Fruit fly (Drosophila melanogaster) whole organism, wandering third instar larva: ENCODE measurements around the gene CG3909.

Source experiments
- CG9705 ChIP-seq: fragments of 200-800 bp; sonication (Bioruptor generic); optimal IDR thresholded peaks from 2 replicates; lab custom pipeline; 2018; ENCODE audit warnings: missing biosample characterization, mild to moderate bottlenecking, missing genetic modification characterization
- CrebA ChIP-seq: fragments of 200-800 bp; sonication (Bioruptor generic); optimal IDR thresholded peaks from 2 replicates; lab custom pipeline; 2016; ENCODE audit warnings: missing biosample characterization, mild to moderate bottlenecking, missing genetic modification characterization, borderline replicate concordance
- Dif ChIP-seq: fragments of 200-275, 200-300 bp; sonication (Bioruptor generic); optimal IDR thresholded peaks from 2 replicates; lab custom pipeline; 2018; ENCODE audit warnings: missing biosample characterization, missing genetic modification characterization; ENCODE audit not compliant: partially characterized antibody
- GATAd ChIP-seq: sonication (Bioruptor generic); optimal IDR thresholded peaks from 2 replicates; lab custom pipeline; 2016; ENCODE audit warnings: missing biosample characterization, missing genetic modification characterization
- HLH106 ChIP-seq: fragments of 200-800 bp; optimal IDR thresholded peaks from 3 replicates; lab custom pipeline; 2019; ENCODE audit warnings: missing biosample characterization, mild to moderate bottlenecking, missing genetic modification characterization, moderate library complexity
- Hnf4 ChIP-seq: fragments of 200-800 bp; sonication (Bioruptor generic); optimal IDR thresholded peaks from 2 replicates; lab custom pipeline; 2016; ENCODE audit warnings: missing biosample characterization, mild to moderate bottlenecking, missing genetic modification characterization
- Hr78 ChIP-seq: fragments of >200 bp; optimal IDR thresholded peaks from 2 replicates; lab custom pipeline; 2017; ENCODE audit warnings: missing biosample characterization, missing genetic modification characterization
- Jra ChIP-seq: sonication (Bioruptor generic); optimal IDR thresholded peaks from 2 replicates; lab custom pipeline; 2016; ENCODE audit warnings: missing biosample characterization, missing genetic modification characterization
- Mio ChIP-seq: sonication (Bioruptor generic); optimal IDR thresholded peaks from 2 replicates; lab custom pipeline; 2016; ENCODE audit warnings: missing biosample characterization, missing genetic modification characterization
- N ChIP-seq: fragments of >200 bp; optimal IDR thresholded peaks from 2 replicates; lab custom pipeline; 2018; ENCODE audit warnings: missing biosample characterization, missing external identifiers, missing genetic modification characterization
- OdsH ChIP-seq: fragments of 200-800 bp; sonication (Bioruptor generic); optimal IDR thresholded peaks from 2 replicates; lab custom pipeline; 2016; ENCODE audit warnings: missing biosample characterization, mild to moderate bottlenecking, missing genetic modification characterization
- Rel ChIP-seq, 2 experiments: fragments of 200-800 bp; sonication (Bioruptor generic) in 1 of 2; optimal IDR thresholded peaks; 2 replicates in 1 of 2; 3 replicates in 1 of 2; lab custom pipeline; 2016 to 2019; ENCODE audit warnings: mild to moderate bottlenecking in 2 of 2, missing biosample characterization in 2 of 2, missing genetic modification characterization in 2 of 2, moderate library complexity in 1 of 2
- Sp1 ChIP-seq: fragments of 200-800 bp; sonication (Bioruptor generic); optimal IDR thresholded peaks from 3 replicates; lab custom pipeline; 2019; ENCODE audit warnings: missing biosample characterization, mild to moderate bottlenecking, missing genetic modification characterization, moderate library complexity
- Vsx2 ChIP-seq: fragments of 200-300, 225-300 bp; sonication (Bioruptor generic); optimal IDR thresholded peaks from 2 replicates; lab custom pipeline; 2018; ENCODE audit warnings: missing biosample characterization, missing genetic modification characterization; ENCODE audit not compliant: partially characterized antibody
- br ChIP-seq: fragments of 200-800 bp; sonication (Bioruptor generic); optimal IDR thresholded peaks from 2 replicates; lab custom pipeline; 2016; ENCODE audit warnings: missing biosample characterization, missing genetic modification characterization
- brk ChIP-seq: fragments of 200-800 bp; sonication (Bioruptor generic); optimal IDR thresholded peaks from 2 replicates; lab custom pipeline; 2016; ENCODE audit warnings: missing biosample characterization, mild to moderate bottlenecking, missing genetic modification characterization
- dl ChIP-seq, 2 experiments: fragments of 175-275, 200-275 bp in 1 of 2; fragments of 200-275 bp in 1 of 2; sonication (Bioruptor generic); optimal IDR thresholded peaks; lab custom pipeline; 2018; ENCODE audit warnings: mild to moderate bottlenecking in 2 of 2, missing biosample characterization in 2 of 2, missing genetic modification characterization in 2 of 2, moderate library complexity in 2 of 2; ENCODE audit not compliant: partially characterized antibody in 2 of 2, insufficient read depth in 1 of 2
- dmrt93B ChIP-seq: fragments of 200-800 bp; sonication (Bioruptor generic); optimal IDR thresholded peaks from 2 replicates; lab custom pipeline; 2018; ENCODE audit warnings: missing biosample characterization, mild to moderate bottlenecking, missing genetic modification characterization
- dsf ChIP-seq: sonication (Bioruptor generic); optimal IDR thresholded peaks from 2 replicates; lab custom pipeline; 2016; ENCODE audit warnings: missing biosample characterization, missing genetic modification characterization, borderline replicate concordance
- ey ChIP-seq: fragments of 200-800 bp; sonication (Bioruptor generic); optimal IDR thresholded peaks from 2 replicates; lab custom pipeline; 2016; ENCODE audit warnings: missing biosample characterization, missing genetic modification characterization
- foxo ChIP-seq, 2 experiments: fragments of 200-800 bp; sonication (Bioruptor generic); optimal IDR thresholded peaks; 2 replicates in 1 of 2; 3 replicates in 1 of 2; lab custom pipeline; 2016 to 2017; ENCODE audit warnings: missing biosample characterization in 2 of 2, missing genetic modification characterization in 2 of 2
- fru ChIP-seq: fragments of 200-800 bp; sonication (Bioruptor generic); optimal IDR thresholded peaks from 3 replicates; lab custom pipeline; 2016; ENCODE audit warnings: missing biosample characterization, mild to moderate bottlenecking, missing genetic modification characterization
- jim ChIP-seq: fragments of 175-275, 200-325 bp; sonication (Bioruptor generic); optimal IDR thresholded peaks from 2 replicates; lab custom pipeline; 2016; ENCODE audit warnings: missing biosample characterization, mild to moderate bottlenecking, missing genetic modification characterization
- lola ChIP-seq: fragments of >200 bp; optimal IDR thresholded peaks from 2 replicates; lab custom pipeline; 2017; ENCODE audit warnings: missing biosample characterization, missing genetic modification characterization
- psq ChIP-seq: fragments of 200-800 bp; sonication (Bioruptor generic); optimal IDR thresholded peaks from 3 replicates; lab custom pipeline; 2017; ENCODE audit warnings: missing biosample characterization, mild to moderate bottlenecking, missing genetic modification characterization, moderate library complexity
- rgr ChIP-seq: fragments of 200-800 bp; sonication (Bioruptor generic); optimal IDR thresholded peaks from 3 replicates; lab custom pipeline; 2016; ENCODE audit warnings: missing biosample characterization, mild to moderate bottlenecking, missing genetic modification characterization
- sage ChIP-seq: fragments of 200-800 bp; sonication (Bioruptor generic); optimal IDR thresholded peaks from 2 replicates; lab custom pipeline; 2016; ENCODE audit warnings: missing biosample characterization, mild to moderate bottlenecking, missing genetic modification characterization
- sv ChIP-seq: fragments of 200-800 bp; sonication (Bioruptor generic); optimal IDR thresholded peaks from 3 replicates; lab custom pipeline; 2016; ENCODE audit warnings: missing biosample characterization, missing genetic modification characterization
- tai ChIP-seq: sonication (Bioruptor generic); optimal IDR thresholded peaks from 2 replicates; lab custom pipeline; 2016; ENCODE audit warnings: missing biosample characterization, missing genetic modification characterization
- usp ChIP-seq: fragments of >200 bp; optimal IDR thresholded peaks from 2 replicates; lab custom pipeline; 2017; ENCODE audit warnings: missing biosample characterization, missing genetic modification characterization
- woc ChIP-seq: sonication (Bioruptor generic); optimal IDR thresholded peaks from 2 replicates; lab custom pipeline; 2016; ENCODE audit warnings: missing biosample characterization, mild to moderate bottlenecking, missing genetic modification characterization

CG3909 gene

DNA sequence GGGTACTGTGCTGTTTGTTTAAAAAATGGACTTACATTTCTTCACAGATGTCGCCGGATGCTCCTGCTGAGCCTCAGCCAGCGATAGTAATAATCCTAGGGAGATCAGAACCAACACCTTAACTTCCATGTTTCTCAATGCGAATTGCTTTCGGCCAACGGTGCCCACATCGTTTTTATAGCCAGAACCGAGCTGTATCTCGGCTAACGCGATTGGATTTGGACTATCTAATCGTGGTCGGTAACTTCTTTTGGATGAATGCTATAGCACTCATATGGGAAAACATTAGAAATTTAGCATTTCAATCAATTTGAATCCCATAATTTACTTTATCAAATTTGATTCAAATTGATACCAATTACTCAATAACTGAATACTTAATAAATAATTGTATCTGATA is 12.9 kb downstream of the CG3909 start, which contains the start of gene Npc2d:
Gene Npc2d (minus strand): TSS at position 133 of the 400 bp plus-strand sequence.
- no peak for TF ChIP-seq OdsH (GFP tag; lab: Kevin White, UChicago)

DNA sequence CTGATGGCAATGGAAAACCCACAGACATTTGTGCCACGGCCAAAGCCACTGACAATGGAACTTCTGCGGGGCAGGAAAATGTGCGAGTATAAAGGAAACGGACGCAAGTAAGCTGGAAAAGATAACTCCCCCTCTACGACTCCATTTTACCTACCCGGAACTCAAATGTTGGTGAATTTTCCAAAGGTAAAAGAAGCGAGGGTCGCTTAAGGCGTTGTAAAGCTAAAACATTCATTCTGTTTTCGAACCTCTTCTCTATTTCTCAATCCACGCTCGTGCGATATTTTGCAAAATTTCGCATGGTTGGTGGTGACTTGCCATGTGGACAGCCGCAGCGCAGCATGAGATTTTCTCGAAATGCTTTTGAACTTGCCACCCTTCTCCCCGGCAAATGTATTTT is 13.6 kb downstream of the CG3909 start:
- TF ChIP-seq dmrt93B (GFP tag; lab: Kevin White, UChicago), result no peak
- TF ChIP-seq Rel (GFP tag; optimal IDR thresholded peaks at IDR 0.05; lab: Kevin White, UChicago), result no peak
- no peak for TF ChIP-seq Rel (tag; optimal IDR thresholded peaks at IDR 0.05; lab: Kevin White, UChicago)
- TF ChIP-seq Vsx2 (GFP tag; lab: Kevin White, UChicago), result no peak
- no peak for TF ChIP-seq HLH106 (tag; lab: Kevin White, UChicago)
- TF ChIP-seq Hnf4 (GFP tag; lab: Kevin White, UChicago), result no peak
- no peak for TF ChIP-seq CG9705
- no peak for TF ChIP-seq dl (GFP tag; optimal IDR thresholded peaks at IDR 0.05; lab: Kevin White, UChicago; ENCODE audit: insufficient read depth in 1 of 2, partially characterized antibody in 2 of 2)
- TF ChIP-seq lola (GFP tag; lab: Kevin White, UChicago), result no peak
- no peak for TF ChIP-seq fru (GFP tag; lab: Kevin White, UChicago)
- no peak for TF ChIP-seq brk (GFP tag; lab: Kevin White, UChicago)
- no peak for TF ChIP-seq psq (GFP tag; lab: Kevin White, UChicago)
- TF ChIP-seq usp (GFP tag; lab: Kevin White, UChicago), result no peak
- no peak for TF ChIP-seq Hr78
- no peak for TF ChIP-seq tai (GFP tag; lab: Kevin White, UChicago)
- no peak for TF ChIP-seq rgr (GFP tag; lab: Kevin White, UChicago)
- TF ChIP-seq sv, result no peak
- TF ChIP-seq br (GFP tag; lab: Kevin White, UChicago), result no peak
- TF ChIP-seq jim (GFP tag; lab: Kevin White, UChicago), result no peak
- no peak for TF ChIP-seq Dif

DNA sequence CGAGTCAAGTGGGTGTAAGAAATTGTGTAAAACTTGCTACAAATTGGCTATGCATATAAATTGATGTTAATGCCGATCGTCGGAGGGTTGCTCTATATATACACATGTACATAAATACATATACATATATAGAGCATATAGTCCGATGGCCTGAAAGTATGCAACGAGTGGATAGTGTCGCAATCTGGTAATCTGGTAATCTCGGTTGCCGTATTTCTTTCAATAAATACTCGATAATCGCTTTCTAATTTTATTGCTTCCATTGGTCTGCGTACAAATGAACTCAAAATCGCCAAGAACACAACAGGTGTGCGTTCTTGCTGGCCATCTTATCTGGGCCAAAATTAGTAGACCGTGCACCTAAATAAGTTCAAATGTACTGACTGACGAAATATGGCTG is 16.3 kb downstream of the CG3909 start:
- TF ChIP-seq Hnf4 (GFP tag; lab: Kevin White, UChicago), result no peak
- TF ChIP-seq psq (GFP tag; lab: Kevin White, UChicago), result no peak
- no peak for TF ChIP-seq br (GFP tag; lab: Kevin White, UChicago)
- no peak for TF ChIP-seq CG9705
- TF ChIP-seq Sp1 (GFP tag; lab: Kevin White, UChicago), result no peak
- TF ChIP-seq sage, result no peak
- TF ChIP-seq GATAd (GFP tag; lab: Kevin White, UChicago), result no peak
- no peak for TF ChIP-seq dmrt93B (GFP tag; lab: Kevin White, UChicago)
- TF ChIP-seq brk (GFP tag; lab: Kevin White, UChicago), result no peak
- TF ChIP-seq Rel (GFP tag; optimal IDR thresholded peaks at IDR 0.05; lab: Kevin White, UChicago), result no peak
- no peak for TF ChIP-seq Rel (tag; optimal IDR thresholded peaks at IDR 0.05; lab: Kevin White, UChicago)
- no peak for TF ChIP-seq tai (GFP tag; lab: Kevin White, UChicago)
- TF ChIP-seq Jra (GFP tag; lab: Kevin White, UChicago), result no peak
- TF ChIP-seq HLH106 (tag; lab: Kevin White, UChicago), result no peak
- no peak for TF ChIP-seq ey
- TF ChIP-seq Mio (GFP tag; lab: Kevin White, UChicago), result no peak
- TF ChIP-seq woc, result no peak
- TF ChIP-seq Dif, result no peak
- TF ChIP-seq foxo (GFP tag; optimal IDR thresholded peaks at IDR 0.05; lab: Kevin White, UChicago), result no peak
- no peak for TF ChIP-seq usp (GFP tag; lab: Kevin White, UChicago)
- TF ChIP-seq, all 38 proteins: peak for 0

DNA sequence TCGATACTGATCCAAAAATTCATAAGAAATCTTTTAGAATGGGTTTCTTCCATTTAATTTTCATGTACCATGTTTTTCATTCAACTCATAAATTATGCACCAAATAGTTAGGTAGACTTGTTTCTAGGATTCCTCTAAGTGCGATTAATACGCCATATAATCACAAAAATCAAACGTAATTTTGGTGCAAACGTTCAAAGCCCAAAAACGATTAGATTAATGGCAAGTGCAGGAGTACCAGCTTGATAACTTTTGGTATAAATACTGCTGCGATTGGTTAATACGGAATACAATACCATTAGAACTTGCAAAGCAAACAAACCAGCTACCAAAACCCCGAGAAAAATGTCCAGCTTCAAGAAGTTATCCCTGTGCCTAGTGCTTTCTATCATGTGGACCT is 16.9 kb downstream of the CG3909 start, which contains the start of gene Npc2c:
Gene Npc2c (plus strand): TSS at position 301 of the 400 bp plus-strand sequence.
- no peak for TF ChIP-seq fru (GFP tag; lab: Kevin White, UChicago)
- no peak for TF ChIP-seq dsf (GFP tag; lab: Kevin White, UChicago)
- no peak for TF ChIP-seq Hr78
- no peak for TF ChIP-seq N
- TF ChIP-seq rgr (GFP tag; lab: Kevin White, UChicago), result no peak
- TF ChIP-seq CG9705, result no peak
- TF ChIP-seq Rel (GFP tag; optimal IDR thresholded peaks at IDR 0.05; lab: Kevin White, UChicago), result no peak
- no peak for TF ChIP-seq Rel (tag; optimal IDR thresholded peaks at IDR 0.05; lab: Kevin White, UChicago)
- TF ChIP-seq Mio (GFP tag; lab: Kevin White, UChicago), result no peak
- TF ChIP-seq dmrt93B (GFP tag; lab: Kevin White, UChicago), result no peak
- no peak for TF ChIP-seq Dif
- no peak for TF ChIP-seq OdsH (GFP tag; lab: Kevin White, UChicago)
- TF ChIP-seq CrebA (GFP tag; lab: Kevin White, UChicago), result no peak
- TF ChIP-seq, all 38 proteins: peak for 0
